Worm (Caenorhabditis elegans): ENCODE measurements around the gene C55A6.3.

C55A6.3 gene

DNA sequence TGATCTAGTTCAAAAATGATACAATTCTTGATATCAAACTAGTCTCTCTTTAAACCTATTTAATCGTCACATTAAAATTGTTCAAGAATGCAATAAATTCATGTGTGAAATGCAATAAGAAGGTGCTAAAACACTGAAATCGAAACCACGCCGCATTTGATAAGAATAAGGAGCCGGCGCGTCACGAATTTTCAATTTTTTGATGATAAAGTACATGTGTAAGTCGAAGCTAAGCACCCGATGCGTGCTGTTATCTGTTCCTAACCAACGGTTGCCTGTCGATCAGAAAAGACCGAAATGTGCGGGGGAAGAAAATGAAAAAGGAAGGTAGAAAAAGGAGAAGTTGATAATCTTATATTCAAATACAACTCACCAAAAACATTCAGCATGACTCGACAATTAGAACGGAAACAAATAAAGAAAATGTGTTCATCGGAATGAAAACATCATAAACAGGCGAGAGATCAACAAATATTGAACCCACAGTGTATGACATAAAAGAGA is 43.1 kb downstream of the C55A6.3 start, which contains the start of gene aat-6:
Gene aat-6, minus strand, starts transcription at position 454 of the 504 bp plus-strand sequence.
- TF ChIP-seq unc-62 (GFP tag; optimal IDR thresholded peaks at IDR 0.05), result no peak

ce11 chrV:11462963-11463453 is 50.3 kb downstream of the C55A6.3 start, which contains the start of gene zipt-16:
TSS of gene zipt-16 (plus strand) at chrV:11463013.
- no peak for TF ChIP-seq unc-62 (GFP tag; optimal IDR thresholded peaks at IDR 0.05)

Data from whole organism, dauer.